Fruit fly (Drosophila melanogaster): ENCODE measurements around the gene CG42583.
"Not testable (repeated sequence)": the region's sequence is repeated elsewhere in the genome, so short reads cannot be mapped to it uniquely, and the experiment has no call there.

Gene CG42583

dm6 chrX:20139493-20139892 lies at the start of gene CG42583:
CG42583 (plus strand) TSS chrX:20139793.
- no peak for TF ChIP-seq Ets96B (tag; optimal IDR thresholded peaks at IDR 0.05)
- TF ChIP-seq fd59A (GFP tag; optimal IDR thresholded peaks at IDR 0.05): no peak
- TF ChIP-seq achi (GFP tag; optimal IDR thresholded peaks at IDR 0.05): no peak
- no peak for TF ChIP-seq CG31627 (GFP tag; optimal IDR thresholded peaks at IDR 0.05)
- TF ChIP-seq CG11762 (GFP tag; optimal IDR thresholded peaks at IDR 0.05; ENCODE audit: insufficient read depth): no peak
- TF ChIP-seq CG10669 (GFP tag; optimal IDR thresholded peaks at IDR 0.05): no peak
- no peak for TF ChIP-seq CG15336 (GFP tag; IDR thresholded peaks at IDR 0.05)
- TF ChIP-seq Sox14 (GFP tag; optimal IDR thresholded peaks at IDR 0.05): no peak
- no peak for TF ChIP-seq Eip78C (GFP tag)
- TF ChIP-seq Smox (GFP tag; optimal IDR thresholded peaks at IDR 0.05): no peak
- TF ChIP-seq Sox102F (GFP tag; optimal IDR thresholded peaks at IDR 0.05): no peak
- TF ChIP-seq Hr4 (GFP tag; optimal IDR thresholded peaks at IDR 0.05): no peak
- TF ChIP-seq CG3919 (GFP tag; optimal IDR thresholded peaks at IDR 0.05): no peak
- no peak for TF ChIP-seq CG6792 (GFP tag; optimal IDR thresholded peaks at IDR 0.05)
- no peak for TF ChIP-seq CG10631 (GFP tag; optimal IDR thresholded peaks at IDR 0.05)
- no peak for TF ChIP-seq CG3032 (tag; optimal IDR thresholded peaks at IDR 0.05)
- TF ChIP-seq CG32006 (GFP tag; optimal IDR thresholded peaks at IDR 0.05): no peak
- TF ChIP-seq cyc (GFP tag; optimal IDR thresholded peaks at IDR 0.05): no peak
- no peak for TF ChIP-seq CG11294 (GFP tag; IDR thresholded peaks at IDR 0.05)

DNA sequence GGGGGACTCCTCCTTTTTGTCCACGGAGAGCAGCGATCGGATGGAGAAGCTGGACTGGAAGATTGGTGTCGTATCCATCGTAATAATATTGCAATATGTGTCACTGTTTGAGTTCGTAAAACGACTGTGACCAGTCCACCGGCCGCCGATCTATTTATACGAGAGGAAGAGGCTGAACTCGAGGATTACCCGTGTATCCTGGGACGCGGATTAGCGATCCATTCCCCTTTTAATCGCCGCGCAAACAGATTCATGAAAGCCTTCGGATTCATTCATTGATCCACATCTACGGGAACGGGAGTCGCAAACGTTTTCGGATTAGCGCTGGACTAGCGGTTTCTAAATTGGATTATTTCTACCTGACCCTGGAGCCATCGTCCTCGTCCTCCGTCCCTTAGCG lies 47.3 kb upstream of the CG42583 start, which contains the start of gene fd19B:
TSS of gene fd19B (minus strand) at position 101 of the 400 bp plus-strand sequence.
- no peak for TF ChIP-seq Gug (GFP tag; IDR thresholded peaks at IDR 0.05)
- no peak for TF ChIP-seq CG9139 (GFP tag; optimal IDR thresholded peaks at IDR 0.05)
- no peak for TF ChIP-seq CG8319 (GFP tag; optimal IDR thresholded peaks at IDR 0.05)
- TF ChIP-seq eg (GFP tag; IDR thresholded peaks at IDR 0.05): no peak
- TF ChIP-seq Eip75B (GFP tag; optimal IDR thresholded peaks at IDR 0.05): no peak
- TF ChIP-seq net (GFP tag; optimal IDR thresholded peaks at IDR 0.05): no peak
- no peak for TF ChIP-seq CG10631 (GFP tag; optimal IDR thresholded peaks at IDR 0.05)
- TF ChIP-seq dsx (GFP tag; optimal IDR thresholded peaks at IDR 0.05; ENCODE audit: poor library complexity, severe bottlenecking): no peak
- no peak for TF ChIP-seq Sox102F (GFP tag; optimal IDR thresholded peaks at IDR 0.05)
- TF ChIP-seq CG8632 (GFP tag; optimal IDR thresholded peaks at IDR 0.05): no peak
- no peak for TF ChIP-seq Ets96B (tag; optimal IDR thresholded peaks at IDR 0.05)
- TF ChIP-seq CG11294 (GFP tag; IDR thresholded peaks at IDR 0.05): no peak
- TF ChIP-seq Hr38 (GFP tag; optimal IDR thresholded peaks at IDR 0.05): no peak
- no peak for TF ChIP-seq fd59A (GFP tag; optimal IDR thresholded peaks at IDR 0.05)
- TF ChIP-seq Blimp-1 (GFP tag; optimal IDR thresholded peaks at IDR 0.05): no peak
- TF ChIP-seq svp (GFP tag): no peak

- not testable (repeated sequence) for TF ChIP-seq net, fd85E, cyc (GFP tag; optimal IDR thresholded peaks at IDR 0.05)
Observed at dm6 chrX:20094098-20094497, 45.5 kb upstream of the CG42583 start, which contains the start of gene Or19b. Or19b (plus strand) TSS chrX:20094398.

dm6 chrX:20096374-20096773 lies 43.2 kb upstream of the CG42583 start, which contains the start of gene CG42581:
CG42581 (minus strand) TSS chrX:20096474.
- TF ChIP-seq Eip93F (GFP tag; optimal IDR thresholded peaks at IDR 0.05); Eip75B (GFP tag; optimal IDR thresholded peaks at IDR 0.05); CG15336 (GFP tag; IDR thresholded peaks at IDR 0.05): not testable (repeated sequence)

DNA sequence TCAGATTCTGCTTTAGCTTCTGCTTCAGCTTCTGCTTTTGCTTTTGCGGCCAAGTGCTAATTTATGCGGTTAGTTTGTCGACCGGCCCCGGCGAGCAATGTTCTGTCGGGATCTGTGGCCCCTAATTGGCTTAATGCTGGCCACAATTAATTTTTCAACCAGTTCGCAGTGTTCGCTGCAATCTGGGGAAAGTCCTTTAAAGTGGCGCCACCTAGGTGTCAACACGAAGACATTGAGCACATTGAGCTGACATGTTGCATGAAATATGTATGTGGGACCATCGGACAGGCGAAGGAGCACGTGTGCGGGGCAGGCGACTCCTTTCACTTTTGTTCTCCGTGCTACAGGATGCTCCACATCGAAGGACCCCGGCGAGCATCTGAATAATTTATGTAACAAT lies 34.6 kb upstream of the CG42583 start:
- TF ChIP-seq esn (GFP tag; optimal IDR thresholded peaks at IDR 0.05): no peak
- TF ChIP-seq CG7368 (GFP tag; optimal IDR thresholded peaks at IDR 0.05): no peak
- no peak for TF ChIP-seq fd85E (GFP tag; optimal IDR thresholded peaks at IDR 0.05)
- TF ChIP-seq CG6808 (GFP tag; optimal IDR thresholded peaks at IDR 0.05): no peak
- TF ChIP-seq Lpt (GFP tag; optimal IDR thresholded peaks at IDR 0.05): no peak
- TF ChIP-seq Gug (GFP tag; IDR thresholded peaks at IDR 0.05): no peak
- TF ChIP-seq CG8632 (GFP tag; optimal IDR thresholded peaks at IDR 0.05): no peak
- TF ChIP-seq Hr39 (GFP tag; optimal IDR thresholded peaks at IDR 0.05): no peak
- no peak for TF ChIP-seq spab (GFP tag; optimal IDR thresholded peaks at IDR 0.05)
- TF ChIP-seq topi (GFP tag; optimal IDR thresholded peaks at IDR 0.05): no peak
- TF ChIP-seq CG6276 (GFP tag; optimal IDR thresholded peaks at IDR 0.05): no peak
- no peak for TF ChIP-seq CG32006 (GFP tag; optimal IDR thresholded peaks at IDR 0.05)
- TF ChIP-seq fd59A (GFP tag; optimal IDR thresholded peaks at IDR 0.05): no peak
- no peak for TF ChIP-seq CG8119 (GFP tag; IDR thresholded peaks at IDR 0.05)
- TF ChIP-seq CG8319 (GFP tag; optimal IDR thresholded peaks at IDR 0.05): no peak
- no peak for TF ChIP-seq Blimp-1 (GFP tag; optimal IDR thresholded peaks at IDR 0.05)
- TF ChIP-seq achi (GFP tag; optimal IDR thresholded peaks at IDR 0.05): no peak
- no peak for TF ChIP-seq CG6163 (GFP tag; IDR thresholded peaks at IDR 0.05)
